Worm (Caenorhabditis elegans) whole organism, L2 larva: ENCODE results near the gene F31B9.3.

ENCODE experiments used
- R02D3.7 ChIP-seq: fragments of 150-350 bp; optimal IDR thresholded peaks from 2 replicates; lab custom pipeline; 2014; ENCODE audit warnings: missing biosample characterization, missing genetic modification characterization
- Y55F3AM.14 ChIP-seq: fragments of 200-800 bp; sonication (Bioruptor generic); optimal IDR thresholded peaks from 2 replicates; lab custom pipeline; 2018; ENCODE audit warnings: mild to moderate bottlenecking, missing genetic modification characterization, missing compliant biosample characterization
- ama-1 ChIP-seq: fragments of 150-350 bp; optimal IDR thresholded peaks from 2 replicates; lab custom pipeline; 2018; ENCODE audit warnings: inconsistent platforms
- blmp-1 ChIP-seq: sonication (generic microtip); optimal IDR thresholded peaks from 2 replicates; lab custom pipeline; 2017; ENCODE audit warnings: missing genetic modification characterization, mild to moderate bottlenecking, missing compliant biosample characterization, antibody characterized with exemption, moderate library complexity; ENCODE audit not compliant: insufficient read depth
- ceh-16 ChIP-seq: fragments of 150-350 bp; optimal IDR thresholded peaks from 2 replicates; lab custom pipeline; 2014; ENCODE audit warnings: missing biosample characterization, missing genetic modification characterization
- crh-2 ChIP-seq: sonication (generic microtip); optimal IDR thresholded peaks from 2 replicates; lab custom pipeline; 2017; ENCODE audit warnings: missing biosample characterization, missing genetic modification characterization
- lsy-2 ChIP-seq, 2 experiments: fragments of 150-350 bp in 1 of 2; sonication (generic microtip) in 1 of 2; optimal IDR thresholded peaks; 2 replicates each; lab custom pipeline; 2014 to 2017; ENCODE audit warnings: missing biosample characterization in 2 of 2, missing genetic modification characterization in 2 of 2
- mbf-1 ChIP-seq: sonication (generic microtip); optimal IDR thresholded peaks from 2 replicates; lab custom pipeline; 2017; ENCODE audit warnings: missing biosample characterization, missing genetic modification characterization
- nhr-10 ChIP-seq: sonication (generic microtip); optimal IDR thresholded peaks from 2 replicates; lab custom pipeline; 2017; ENCODE audit warnings: missing biosample characterization, missing genetic modification characterization
- nhr-237 ChIP-seq: fragments of 150-350 bp; optimal IDR thresholded peaks from 2 replicates; lab custom pipeline; 2014; ENCODE audit warnings: missing biosample characterization, missing genetic modification characterization
- sem-4 ChIP-seq: fragments of 150-350 bp; optimal IDR thresholded peaks from 2 replicates; lab custom pipeline; 2014; ENCODE audit warnings: missing biosample characterization, missing genetic modification reagents, missing genetic modification characterization
- skn-1 ChIP-seq: sonication (generic microtip); optimal IDR thresholded peaks from 2 replicates; lab custom pipeline; 2017; ENCODE audit warnings: missing biosample characterization, missing genetic modification characterization
- sma-9 ChIP-seq, 2 experiments: fragments of 150-350 bp in 1 of 2; sonication (generic microtip) in 1 of 2; optimal IDR thresholded peaks; 2 replicates each; lab custom pipeline; 2014 to 2016; ENCODE audit warnings: missing genetic modification characterization in 2 of 2, mild to moderate bottlenecking in 1 of 2, missing biosample characterization in 1 of 2, missing compliant biosample characterization in 1 of 2, missing genetic modification reagents in 1 of 2, moderate library complexity in 1 of 2
- snpc-4 ChIP-seq: fragments of 150-350 bp; optimal IDR thresholded peaks from 2 replicates; lab custom pipeline; 2014; ENCODE audit warnings: missing biosample characterization, missing genetic modification characterization
- zag-1 ChIP-seq: fragments of 150-350 bp; optimal IDR thresholded peaks from 2 replicates; lab custom pipeline; 2014; ENCODE audit warnings: missing biosample characterization, missing genetic modification characterization
- ztf-11 ChIP-seq: sonication (generic microtip); optimal IDR thresholded peaks from 2 replicates; lab custom pipeline; 2017; ENCODE audit warnings: missing biosample characterization, missing genetic modification characterization
- ztf-4 ChIP-seq: fragments of 150-350 bp; optimal IDR thresholded peaks from 2 replicates; lab custom pipeline; 2014; ENCODE audit warnings: missing biosample characterization, missing genetic modification characterization

The F31B9.3 gene

DNA sequence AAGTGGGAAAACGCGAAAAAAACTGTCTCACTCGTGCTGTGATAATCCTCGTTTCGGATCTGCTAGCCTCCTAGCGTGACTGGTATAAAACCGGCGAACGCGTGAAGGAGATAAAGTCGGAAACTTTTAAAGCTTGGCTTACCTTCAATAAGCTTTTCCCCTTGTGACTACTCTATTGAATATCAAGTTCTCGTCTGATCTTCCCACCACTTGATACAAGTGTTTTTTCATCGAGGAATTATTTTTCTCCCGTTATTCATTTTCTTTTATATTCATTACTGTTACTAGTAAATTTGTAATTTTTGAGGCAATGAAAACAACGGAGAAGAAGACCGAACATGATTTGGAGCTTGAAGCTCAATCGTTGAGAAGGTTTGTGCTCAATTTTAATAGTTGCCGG lies 27.7 kb downstream of the F31B9.3 start, which contains the start of gene col-186:
TSS of gene col-186 (plus strand) at position 301 of the 400 bp plus-strand sequence.
- TF ChIP-seq Y55F3AM.14 (GFP tag; lab: Kevin White, UChicago) (no peak), ztf-4 (no peak), lsy-2 (tag; optimal IDR thresholded peaks at IDR 0.05; lab: Kevin White, UChicago) (no peak), ceh-16 (tag; lab: Kevin White, UChicago) (no peak), skn-1 (tag; lab: Kevin White, UChicago) (no peak), sem-4 (no peak), zag-1 (tag; lab: Kevin White, UChicago) (no peak), mbf-1 (tag; lab: Kevin White, UChicago) (no peak), snpc-4 (no peak)

DNA sequence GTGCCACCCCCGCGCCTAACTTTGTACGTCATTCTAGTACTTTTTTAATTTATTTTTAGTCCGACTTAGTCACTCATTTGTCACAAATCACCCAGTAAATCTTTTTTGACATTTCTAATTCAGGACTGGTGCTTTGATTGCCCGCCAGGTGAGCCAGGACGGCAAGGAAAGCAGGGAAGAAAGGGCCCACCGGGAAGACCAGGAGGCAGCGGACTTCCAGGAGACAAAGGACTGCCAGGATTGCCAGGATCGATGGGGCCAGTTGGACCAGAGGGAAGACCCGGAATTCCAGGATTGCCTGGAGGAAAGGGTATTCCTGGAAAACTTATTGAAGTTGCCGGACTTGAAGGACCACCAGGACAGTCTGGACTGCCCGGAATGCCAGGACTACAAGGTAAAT lies 29.5 kb downstream of the F31B9.3 start:
- TF ChIP-seq nhr-237 (tag; lab: Kevin White, UChicago) (no peak), sma-9 (GFP tag; optimal IDR thresholded peaks at IDR 0.05; lab: Kevin White, UChicago) (no peak), sma-9 (tag; optimal IDR thresholded peaks at IDR 0.05; lab: Kevin White, UChicago) (no peak), R02D3.7 (tag; lab: Kevin White, UChicago) (no peak), nhr-10 (no peak), mbf-1 (tag; lab: Kevin White, UChicago) (no peak), crh-2 (tag; lab: Kevin White, UChicago) (no peak)

DNA sequence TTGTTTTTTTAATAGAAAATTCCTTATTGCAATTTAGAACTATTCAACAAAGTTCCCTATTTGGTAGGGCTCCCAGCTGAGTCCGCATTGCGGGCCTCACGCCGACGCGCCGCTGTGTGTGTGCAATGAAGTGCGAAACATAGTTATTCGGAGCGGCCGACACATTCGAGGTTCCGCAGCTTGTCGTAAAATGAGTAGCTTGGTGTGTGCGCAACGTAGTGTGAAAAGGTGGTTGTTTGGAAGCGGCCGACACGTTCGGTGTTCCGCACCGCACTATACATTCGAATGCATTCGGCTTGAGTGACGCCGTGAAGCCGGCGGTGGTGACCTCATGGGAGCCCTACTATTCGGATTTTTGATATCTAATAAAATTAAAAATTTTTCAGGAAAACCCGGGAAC lies 30.1 kb downstream of the F31B9.3 start:
- no peak for TF ChIP-seq blmp-1
- TF ChIP-seq snpc-4 = peak; percentile 26
- TF ChIP-seq, all 48 proteins: peak for 1

DNA sequence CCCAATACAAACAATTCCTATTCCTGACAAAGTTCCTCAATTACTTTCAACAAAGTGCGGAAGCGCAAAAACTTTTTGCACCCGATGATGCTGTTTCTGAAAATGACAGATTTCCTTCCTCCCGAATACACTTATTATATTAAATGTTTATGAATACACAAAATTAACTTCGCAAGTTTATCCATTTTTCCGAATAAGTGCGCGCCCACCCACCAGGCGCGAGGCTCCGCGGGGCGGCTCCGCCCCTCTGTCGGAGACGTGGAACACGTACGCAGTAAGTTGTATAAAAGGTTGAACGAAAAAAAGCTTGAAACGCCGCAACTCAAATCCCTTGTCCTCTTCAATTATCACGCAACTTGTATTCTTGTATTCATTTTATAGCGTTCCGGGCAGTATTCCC lies 35.2 kb downstream of the F31B9.3 start, which contains the start of gene C09G1.5:
TSS of gene C09G1.5 (plus strand) at position 301 of the 400 bp plus-strand sequence.
- TF ChIP-seq ztf-11 (tag; lab: Kevin White, UChicago) (no peak), ama-1 (no peak)
